Fruit fly (Drosophila melanogaster): ENCODE results near the gene Vps16B.

Gene Vps16B

DNA sequence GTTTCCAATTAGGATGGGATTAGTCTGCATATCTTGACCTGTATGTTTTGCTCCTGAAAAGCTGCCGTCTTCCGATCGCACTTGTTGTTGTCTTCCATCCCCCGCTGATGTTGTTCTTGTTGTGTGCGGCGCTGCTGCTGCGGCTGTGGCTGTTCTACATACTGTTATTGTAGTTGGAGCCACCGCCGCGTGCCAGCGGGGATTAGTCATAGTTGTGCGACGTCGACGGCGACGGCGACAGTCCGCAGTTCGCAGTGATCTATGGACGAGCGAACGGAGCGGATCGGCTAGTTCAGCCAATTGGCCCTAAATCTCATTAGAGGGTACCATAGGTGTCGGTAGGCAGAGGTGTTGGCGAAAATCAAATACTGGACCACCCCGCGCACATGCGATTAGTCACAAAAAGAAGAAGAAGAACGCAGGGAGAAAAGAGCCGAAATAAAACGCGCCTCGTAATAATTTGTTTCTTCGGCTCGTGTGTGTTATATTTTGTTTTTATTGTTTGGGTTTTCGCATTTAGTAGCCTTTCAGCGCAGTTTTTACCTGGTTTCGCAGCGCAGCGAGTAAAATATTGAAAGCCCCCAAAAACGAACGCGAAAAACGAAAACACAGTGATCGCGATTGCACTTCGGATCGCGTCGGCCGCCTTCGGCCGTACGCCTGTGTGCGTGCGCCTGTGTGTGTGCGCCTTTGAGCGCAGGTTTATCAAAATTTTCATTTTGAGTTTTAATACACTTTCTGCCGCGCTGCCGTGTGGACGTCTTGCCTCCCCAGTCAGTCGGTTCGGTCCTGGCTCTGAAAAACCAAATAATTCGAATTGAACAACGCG, 50.8 kb downstream of the Vps16B start, which contains the start of gene kay (continued):
- TF ChIP-seq gro (GFP tag; optimal IDR thresholded peaks at IDR 0.05) (no peak), schlank (tag; optimal IDR thresholded peaks at IDR 0.05) (no peak), CG2875 (GFP tag; optimal IDR thresholded peaks at IDR 0.05) (no peak), C15 (GFP tag; IDR thresholded peaks at IDR 0.05) (no peak), btn (GFP tag; optimal IDR thresholded peaks at IDR 0.05) (no peak), CG12659 (GFP tag; optimal IDR thresholded peaks at IDR 0.05) (no peak), Deaf1 (tag; optimal IDR thresholded peaks at IDR 0.05) (peak; percentile 96), peb (GFP tag; IDR thresholded peaks at IDR 0.05) (no peak), CG10366 (GFP tag; IDR thresholded peaks at IDR 0.05) (no peak), CG9817 (tag; optimal IDR thresholded peaks at IDR 0.05) (no peak), oc (tag; optimal IDR thresholded peaks at IDR 0.05) (no peak), gcm (GFP tag; optimal IDR thresholded peaks at IDR 0.05) (no peak), CG15601 (tag; optimal IDR thresholded peaks at IDR 0.05) (no peak), CG31224 (GFP tag; IDR thresholded peaks at IDR 0.05) (no peak), al (GFP tag; IDR thresholded peaks at IDR 0.05) (no peak), CG13287 (GFP tag; IDR thresholded peaks at IDR 0.05; ENCODE audit: partially characterized antibody) (0 out of 2 replicates have a peak, but pooled peaks have one; percentile 7), gcm2 (GFP tag; optimal IDR thresholded peaks at IDR 0.05) (no peak), sens-2 (GFP tag; IDR thresholded peaks at IDR 0.05) (no peak), ara (GFP tag; IDR thresholded peaks at IDR 0.05) (no peak), seq (GFP tag; IDR thresholded peaks at IDR 0.05) (no peak), cato (GFP tag; optimal IDR thresholded peaks at IDR 0.05; ENCODE audit: borderline replicate concordance) (no peak), Abd-B (GFP tag; optimal IDR thresholded peaks at IDR 0.05) (no peak), Dip2 (GFP tag; IDR thresholded peaks at IDR 0.05) (no peak), CG16863 (GFP tag; optimal IDR thresholded peaks at IDR 0.05) (no peak), CG7987 (GFP tag; optimal IDR thresholded peaks at IDR 0.05) (no peak), CG12942 (GFP tag; optimal IDR thresholded peaks at IDR 0.05) (no peak), exex (tag; optimal IDR thresholded peaks at IDR 0.05) (no peak), pnt (GFP tag; optimal IDR thresholded peaks at IDR 0.05) (no peak), Vsx1 (GFP tag; optimal IDR thresholded peaks at IDR 0.05) (no peak), bcd (GFP tag; optimal IDR thresholded peaks at IDR 0.05) (no peak), Xbp1 (GFP tag; optimal IDR thresholded peaks at IDR 0.05) (no peak), CG6854 (GFP tag; optimal IDR thresholded peaks at IDR 0.05) (no peak), CG3838 (GFP tag; optimal IDR thresholded peaks at IDR 0.05) (no peak), p53 (GFP tag; optimal IDR thresholded peaks at IDR 0.05) (no peak), az2 (GFP tag; optimal IDR thresholded peaks at IDR 0.05) (no peak), Eip74EF (GFP tag; optimal IDR thresholded peaks at IDR 0.05) (no peak), BtbVII (GFP tag; optimal IDR thresholded peaks at IDR 0.05) (no peak), mirr (GFP tag; optimal IDR thresholded peaks at IDR 0.05) (no peak), CG7372 (GFP tag; IDR thresholded peaks at IDR 0.05) (no peak), nom (GFP tag; optimal IDR thresholded peaks at IDR 0.05) (peak; percentile 13), CG7556 (GFP tag; optimal IDR thresholded peaks at IDR 0.05) (no peak), wek (GFP tag; optimal IDR thresholded peaks at IDR 0.05) (no peak), CG31365 (tag; optimal IDR thresholded peaks at IDR 0.05) (no peak), CG10543 (GFP tag; optimal IDR thresholded peaks at IDR 0.05) (no peak), kay (GFP tag; optimal IDR thresholded peaks at IDR 0.05) (peak; percentile 69), Mes4 (GFP tag; optimal IDR thresholded peaks at IDR 0.05) (no peak), NC2α (GFP tag; optimal IDR thresholded peaks at IDR 0.05) (no peak), croc (GFP tag; conservative IDR thresholded peaks at IDR 0.05) (no peak), Elba2 (GFP tag; optimal IDR thresholded peaks at IDR 0.05) (no peak), pita (GFP tag; optimal IDR thresholded peaks at IDR 0.05) (no peak)

Data from whole organism, embryonic.